Worm (Caenorhabditis elegans) whole organism, L1 larva: ENCODE measurements around the gene B0454.8.

ENCODE experiments used
- C04F5.9 ChIP-seq: sonication (generic microtip); optimal IDR thresholded peaks from 2 replicates; lab custom pipeline; 2016; ENCODE audit warnings: missing genetic modification characterization, missing compliant biosample characterization
- C16A3.4 ChIP-seq: fragments of 150-350 bp; optimal IDR thresholded peaks from 2 replicates; lab custom pipeline; 2014; ENCODE audit warnings: missing biosample characterization, missing genetic modification characterization
- C34B4.2 ChIP-seq: sonication (generic microtip); optimal IDR thresholded peaks from 2 replicates; lab custom pipeline; 2017; ENCODE audit warnings: mild to moderate bottlenecking, missing genetic modification characterization, missing compliant biosample characterization
- aha-1 ChIP-seq: fragments of 150-350 bp; optimal IDR thresholded peaks from 2 replicates; lab custom pipeline; 2014; ENCODE audit warnings: missing biosample characterization, missing genetic modification characterization
- ama-1 ChIP-seq: fragments of 150-350 bp; optimal IDR thresholded peaks from 2 replicates; lab custom pipeline; 2014
- ceh-82 ChIP-seq, 3 experiments: fragments of 150-350 bp in 1 of 3; sonication (generic microtip) in 2 of 3; optimal IDR thresholded peaks; 2 replicates each; lab custom pipeline; 2014 to 2017; ENCODE audit warnings: missing biosample characterization in 3 of 3, missing genetic modification characterization in 3 of 3
- ceh-88 ChIP-seq: fragments of 200-800 bp; sonication (Bioruptor generic); IDR thresholded peaks from 2 replicates; pipeline ENCODE4 v1.3.6; 2022; ENCODE audit warnings: missing genetic modification characterization, missing compliant biosample characterization
- ces-1 ChIP-seq: fragments of 150-350 bp; optimal IDR thresholded peaks from 2 replicates; lab custom pipeline; 2014; ENCODE audit warnings: missing biosample characterization, missing genetic modification reagents, missing genetic modification characterization
- efl-1 ChIP-seq, 4 experiments: fragments of 150-350 bp; optimal IDR thresholded peaks in 3 of 4; peaks in 1 of 4; 1 replicate in 1 of 4; 2 replicates in 3 of 4; lab custom pipeline; 2014; ENCODE audit warnings: missing biosample characterization in 2 of 4, missing genetic modification characterization in 2 of 4, missing genetic modification reagents in 2 of 4
- efl-3 ChIP-seq: fragments of 200-800 bp; sonication (Bioruptor generic); optimal IDR thresholded peaks from 2 replicates; lab custom pipeline; 2018; ENCODE audit warnings: mild to moderate bottlenecking, missing genetic modification characterization, missing compliant biosample characterization
- egl-13 ChIP-seq: sonication (generic microtip); optimal IDR thresholded peaks from 2 replicates; lab custom pipeline; 2016; ENCODE audit warnings: missing genotype, missing genetic modification reagents, missing genetic modification characterization, missing compliant biosample characterization
- elt-2 ChIP-seq: sonication (generic microtip); optimal IDR thresholded peaks from 2 replicates; lab custom pipeline; 2016; ENCODE audit warnings: missing genetic modification characterization, mild to moderate bottlenecking, inconsistent platforms, missing compliant biosample characterization, missing genetic modification reagents
- fos-1 ChIP-seq: fragments of 150-350 bp; optimal IDR thresholded peaks from 2 replicates; lab custom pipeline; 2014; ENCODE audit warnings: missing biosample characterization, missing genetic modification characterization
- grh-1 ChIP-seq: fragments of 200-800 bp; sonication (Bioruptor generic); IDR thresholded peaks from 2 replicates; pipeline ENCODE4 v1.3.6; 2022; ENCODE audit warnings: missing genetic modification reagents, missing genetic modification characterization, missing compliant biosample characterization
- irx-1 ChIP-seq: sonication (generic microtip); optimal IDR thresholded peaks from 2 replicates; lab custom pipeline; 2016; ENCODE audit warnings: missing genetic modification characterization, missing compliant biosample characterization
- isw-1 ChIP-seq: fragments of 200-800 bp; sonication (Bioruptor generic); IDR thresholded peaks from 2 replicates; pipeline ENCODE4 v1.3.6; 2022; ENCODE audit warnings: missing genetic modification characterization, missing compliant biosample characterization
- jun-1 ChIP-seq: fragments of 150-350 bp; optimal IDR thresholded peaks from 2 replicates; lab custom pipeline; 2014; ENCODE audit warnings: missing biosample characterization, missing genetic modification reagents, missing genetic modification characterization
- lin-39 ChIP-seq: fragments of 150-350 bp; optimal IDR thresholded peaks from 2 replicates; lab custom pipeline; 2014; ENCODE audit warnings: missing biosample characterization, missing genetic modification reagents, missing genetic modification characterization
- lir-3 ChIP-seq: sonication (generic microtip); optimal IDR thresholded peaks from 2 replicates; lab custom pipeline; 2016; ENCODE audit warnings: mild to moderate bottlenecking, missing genetic modification characterization, moderate library complexity, missing compliant biosample characterization; ENCODE audit not compliant: poor library complexity
- lsy-2 ChIP-seq, 2 experiments: fragments of 150-350 bp; optimal IDR thresholded peaks; 2 replicates each; lab custom pipeline; 2014; ENCODE audit warnings: missing biosample characterization in 2 of 2, missing genetic modification characterization in 2 of 2
- mdl-1 ChIP-seq, 2 experiments: fragments of 150-350 bp; optimal IDR thresholded peaks; 2 replicates each; lab custom pipeline; 2014 to 2017; ENCODE audit warnings: missing biosample characterization in 2 of 2, missing genetic modification characterization in 2 of 2, inconsistent platforms in 1 of 2
- nhr-20 ChIP-seq: sonication (generic microtip); optimal IDR thresholded peaks from 2 replicates; lab custom pipeline; 2016; ENCODE audit warnings: mild to moderate bottlenecking, missing genetic modification characterization, missing compliant biosample characterization
- nhr-237 ChIP-seq: fragments of 150-350 bp; optimal IDR thresholded peaks from 2 replicates; lab custom pipeline; 2014; ENCODE audit warnings: missing biosample characterization, missing genetic modification characterization
- nhr-47 ChIP-seq: sonication (generic microtip); optimal IDR thresholded peaks from 2 replicates; lab custom pipeline; 2016; ENCODE audit warnings: mild to moderate bottlenecking, missing genetic modification characterization, moderate library complexity, missing compliant biosample characterization
- nhr-77 ChIP-seq: fragments of 150-350 bp; optimal IDR thresholded peaks from 2 replicates; lab custom pipeline; 2014; ENCODE audit warnings: missing biosample characterization, missing genetic modification characterization
- nhr-84 ChIP-seq: sonication (generic microtip); optimal IDR thresholded peaks from 2 replicates; lab custom pipeline; 2017; ENCODE audit warnings: missing biosample characterization, missing genetic modification characterization
- nhr-90 ChIP-seq: sonication (generic microtip); optimal IDR thresholded peaks from 2 replicates; lab custom pipeline; 2016; ENCODE audit warnings: mild to moderate bottlenecking, missing genetic modification characterization, missing compliant biosample characterization; ENCODE audit not compliant: poor library complexity
- pqm-1 ChIP-seq: sonication (generic microtip); optimal IDR thresholded peaks from 3 replicates; lab custom pipeline; 2017; ENCODE audit warnings: missing biosample characterization, missing genetic modification characterization
- snpc-4 ChIP-seq: fragments of 150-350 bp; optimal IDR thresholded peaks from 2 replicates; lab custom pipeline; 2014; ENCODE audit warnings: missing biosample characterization, missing genetic modification characterization
- swsn-7 ChIP-seq: sonication (generic microtip); optimal IDR thresholded peaks from 2 replicates; lab custom pipeline; 2016; ENCODE audit warnings: missing genetic modification characterization, missing compliant biosample characterization
- vab-15 ChIP-seq: sonication (generic microtip); optimal IDR thresholded peaks from 2 replicates; lab custom pipeline; 2017; ENCODE audit warnings: missing genotype, mild to moderate bottlenecking, missing genetic modification characterization, missing compliant biosample characterization
- ztf-11 ChIP-seq, 2 experiments: sonication (generic microtip); optimal IDR thresholded peaks; 2 replicates each; lab custom pipeline; 2016 to 2017; ENCODE audit warnings: missing genetic modification characterization in 2 of 2, missing biosample characterization in 1 of 2, missing compliant biosample characterization in 1 of 2
- ztf-4 ChIP-seq: fragments of 150-350 bp; optimal IDR thresholded peaks from 2 replicates; lab custom pipeline; 2014; ENCODE audit warnings: missing biosample characterization, missing genetic modification characterization

B0454.8 gene

ce11 chrII:3000535-3001264 is 42.6 kb downstream of the B0454.8 start, which contains the start of gene lido-9:
TSS of gene lido-9 (plus strand) at chrII:3000768.
- TF ChIP-seq vab-15 (tag; lab: Kevin White, UChicago) (no peak), lsy-2 (tag; optimal IDR thresholded peaks at IDR 0.05; lab: Kevin White, UChicago) (no peak), ceh-82 (tag; optimal IDR thresholded peaks at IDR 0.05; lab: Kevin White, UChicago) (no peak), fos-1 (no peak), snpc-4 (tag; lab: Kevin White, UChicago) (no peak), ama-1 (lab: Kevin White, UChicago) (no peak), nhr-84 (tag; lab: Kevin White, UChicago) (no peak), nhr-20 (tag; lab: Kevin White, UChicago) (no peak), swsn-7 (no peak)

ce11 chrII:2997828-2998441 is 45.3 kb downstream of the B0454.8 start:
- TF ChIP-seq grh-1 (GFP tag; lab: Robert Waterston, UW): no peak
- TF ChIP-seq isw-1: no peak
- no peak for TF ChIP-seq C34B4.2 (tag; lab: Kevin White, UChicago)
- TF ChIP-seq ztf-11 (tag; optimal IDR thresholded peaks at IDR 0.05; lab: Kevin White, UChicago): no peak
- no peak for TF ChIP-seq jun-1 (tag; lab: Kevin White, UChicago)
- no peak for TF ChIP-seq elt-2 (tag; lab: Kevin White, UChicago)
- TF ChIP-seq efl-1 (optimal IDR thresholded peaks at IDR 0.05; lab: Kevin White, UChicago): no peak
- no peak for TF ChIP-seq efl-1 (GFP tag; optimal IDR thresholded peaks at IDR 0.05 in 1 of 2; lab: Kevin White, UChicago)
- TF ChIP-seq nhr-47 (tag; lab: Kevin White, UChicago): no peak
- no peak for TF ChIP-seq lin-39 (tag; lab: Kevin White, UChicago)
- no peak for TF ChIP-seq nhr-90 (tag; lab: Kevin White, UChicago)
- no peak for TF ChIP-seq ama-1 (lab: Kevin White, UChicago)
- TF ChIP-seq lir-3 (tag; lab: Kevin White, UChicago): no peak
- TF ChIP-seq ces-1 (GFP tag; lab: Kevin White, UChicago): no peak
- no peak for TF ChIP-seq aha-1 (tag; lab: Kevin White, UChicago)
- no peak for TF ChIP-seq C16A3.4 (tag; lab: Kevin White, UChicago)
- TF ChIP-seq egl-13 (tag; lab: Kevin White, UChicago): no peak
- TF ChIP-seq efl-3 (GFP tag; lab: Kevin White, UChicago): no peak
- TF ChIP-seq ceh-88 (GFP tag; lab: Robert Waterston, UW): no peak
- TF ChIP-seq pqm-1: no peak
- TF ChIP-seq, all 84 proteins: peak for 0

ce11 chrII:2996721-2997120 is 46.5 kb downstream of the B0454.8 start, which contains the start of gene lido-8:
TSS of gene lido-8 (plus strand) at chrII:2997021.
- TF ChIP-seq irx-1 (tag; lab: Kevin White, UChicago) (no peak), efl-1 (optimal IDR thresholded peaks at IDR 0.05; lab: Kevin White, UChicago) (no peak), efl-1 (GFP tag; optimal IDR thresholded peaks at IDR 0.05 in 1 of 2; lab: Kevin White, UChicago) (no peak), nhr-237 (tag; lab: Kevin White, UChicago) (no peak), C04F5.9 (tag; lab: Kevin White, UChicago) (no peak), nhr-77 (tag; lab: Kevin White, UChicago) (no peak), ztf-4 (no peak), mdl-1 (tag; optimal IDR thresholded peaks at IDR 0.05; lab: Kevin White, UChicago) (no peak), lsy-2 (tag; optimal IDR thresholded peaks at IDR 0.05; lab: Kevin White, UChicago) (no peak)
- TF ChIP-seq, all 84 proteins: peak for 0
